Fruit fly (Drosophila melanogaster): ENCODE data around the gene CG17350.

Gene CG17350

DNA sequence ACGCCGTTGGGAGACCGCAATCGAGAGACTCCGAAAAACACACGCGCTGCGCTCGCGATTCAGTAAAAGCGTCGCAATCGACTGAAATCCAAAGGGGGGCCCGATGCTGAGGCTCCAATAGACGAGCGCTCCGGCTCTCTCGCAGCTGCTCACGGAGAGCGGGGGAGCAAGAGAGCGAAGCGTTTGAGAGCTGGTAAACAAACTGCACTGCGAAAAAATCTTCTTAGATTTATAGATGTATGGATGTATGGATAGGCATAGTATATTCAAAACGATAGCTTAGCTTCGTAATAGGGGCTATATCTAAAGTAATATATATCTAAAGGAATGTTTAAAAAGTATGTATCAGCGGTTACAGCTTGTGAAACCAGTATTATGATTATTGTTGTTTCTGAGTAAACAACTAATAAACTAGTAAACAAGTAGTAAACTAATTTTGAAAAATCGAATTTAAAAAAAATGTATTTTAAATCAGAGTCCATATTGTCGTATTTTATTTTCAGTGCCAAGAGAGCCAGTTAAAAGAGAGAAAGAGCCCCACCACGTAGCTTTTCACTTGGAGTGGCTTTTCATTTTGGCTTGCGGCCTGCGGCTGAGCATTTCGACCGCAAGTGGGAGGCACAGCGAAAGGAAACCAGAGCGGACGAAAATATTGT lies 42.9 kb downstream of the CG17350 start, which contains the start of the genes Alp12 and CG13085 (continued):
- peak; percentile 97 for TF ChIP-seq CG3847 (GFP tag; IDR thresholded peaks at IDR 0.05)
- peak; percentile 88 for TF ChIP-seq Bdp1 (GFP tag; optimal IDR thresholded peaks at IDR 0.05)
- peak; percentile 97 for TF ChIP-seq seq (GFP tag; IDR thresholded peaks at IDR 0.05)
- no peak for TF ChIP-seq Scr (GFP tag; IDR thresholded peaks at IDR 0.05; ENCODE audit: partially characterized antibody)
- TF ChIP-seq CG12236 (GFP tag; optimal IDR thresholded peaks at IDR 0.05) = peak; percentile 89
- peak; percentile 95 for TF ChIP-seq CG9215 (GFP tag; IDR thresholded peaks at IDR 0.05)
- TF ChIP-seq Hr39 (optimal IDR thresholded peaks at IDR 0.05) = no peak
- TF ChIP-seq Atf3 (GFP tag; optimal IDR thresholded peaks at IDR 0.05) = peak; percentile 90
- peak; percentile 99 for TF ChIP-seq CG15011 (GFP tag; optimal IDR thresholded peaks at IDR 0.05)
- TF ChIP-seq fu2 (GFP tag; optimal IDR thresholded peaks at IDR 0.05) = peak; percentile 92
- TF ChIP-seq Elba2 (GFP tag; optimal IDR thresholded peaks at IDR 0.05) = peak; percentile 27
- peak; percentile 92 for TF ChIP-seq vfl (GFP tag; optimal IDR thresholded peaks at IDR 0.05)
- peak; percentile 98 for TF ChIP-seq PHDP (tag; optimal IDR thresholded peaks at IDR 0.05)
- peak; percentile 96 for TF ChIP-seq CG13624 (GFP tag; optimal IDR thresholded peaks at IDR 0.05)
- TF ChIP-seq nau (GFP tag; optimal IDR thresholded peaks at IDR 0.05) = peak; percentile 99
- TF ChIP-seq pum (GFP tag; optimal IDR thresholded peaks at IDR 0.05) = peak; percentile 94
- TF ChIP-seq BEAF-32 (GFP tag; optimal IDR thresholded peaks at IDR 0.05) = peak; percentile 30
- peak; percentile 54 to 84 for TF ChIP-seq insv (GFP tag; optimal IDR thresholded peaks at IDR 0.05)
- peak; percentile 92 for TF ChIP-seq ap (GFP tag; IDR thresholded peaks at IDR 0.05)
- TF ChIP-seq Usf (GFP tag; optimal IDR thresholded peaks at IDR 0.05) = peak; percentile 95
- TF ChIP-seq CG10267 (tag; optimal IDR thresholded peaks at IDR 0.05) = peak; percentile 95
- TF ChIP-seq gsb (GFP tag; IDR thresholded peaks at IDR 0.05) = peak; percentile 95
- peak; percentile 98 for TF ChIP-seq grau (tag; optimal IDR thresholded peaks at IDR 0.05)
- peak; percentile 92 for TF ChIP-seq zen (tag; optimal IDR thresholded peaks at IDR 0.05)
- TF ChIP-seq ftz-f1 (GFP tag; optimal IDR thresholded peaks at IDR 0.05) = peak; percentile 67
- TF ChIP-seq twi (tag; optimal IDR thresholded peaks at IDR 0.05) = peak; percentile 95
- peak; percentile 96 for TF ChIP-seq Bteb2 (GFP tag; optimal IDR thresholded peaks at IDR 0.05)
- peak; percentile 97 for TF ChIP-seq caup (GFP tag; optimal IDR thresholded peaks at IDR 0.05; ENCODE audit: severe bottlenecking)
- TF ChIP-seq CG8089 (GFP tag; optimal IDR thresholded peaks at IDR 0.05) = peak; percentile 84
- TF ChIP-seq danr (GFP tag; IDR thresholded peaks at IDR 0.05) = peak; percentile 93
- TF ChIP-seq CTCF (GFP tag; optimal IDR thresholded peaks at IDR 0.05) = peak; percentile 74
- peak; percentile 94 for TF ChIP-seq ems (GFP tag; optimal IDR thresholded peaks at IDR 0.05)
- peak; percentile 67 for TF ChIP-seq Sry-β (GFP tag; optimal IDR thresholded peaks at IDR 0.05)
- TF ChIP-seq ham (GFP tag; IDR thresholded peaks at IDR 0.05) = peak; percentile 80
- TF ChIP-seq prd (optimal IDR thresholded peaks at IDR 0.05) = no peak
- TF ChIP-seq prd (GFP tag; IDR thresholded peaks at IDR 0.05) = peak; percentile 97
- peak; percentile 98 for TF ChIP-seq dysf (GFP tag; IDR thresholded peaks at IDR 0.05)
- TF ChIP-seq CG16863 (GFP tag; optimal IDR thresholded peaks at IDR 0.05) = peak; percentile 95
- peak; percentile 88 for TF ChIP-seq CG5953 (GFP tag; IDR thresholded peaks at IDR 0.05)
- TF ChIP-seq grn (GFP tag; optimal IDR thresholded peaks at IDR 0.05) = peak; percentile 78
- no peak for TF ChIP-seq Doc3 (GFP tag; IDR thresholded peaks at IDR 0.05; ENCODE audit: partially characterized antibody)
- peak; percentile 91 for TF ChIP-seq CG3065 (GFP tag; optimal IDR thresholded peaks at IDR 0.05)
- no peak for TF ChIP-seq ash1 (GFP tag; optimal IDR thresholded peaks at IDR 0.05)
- TF ChIP-seq fd96Cb (tag; optimal IDR thresholded peaks at IDR 0.05) = peak; percentile 97
- TF ChIP-seq Hr78 (GFP tag; optimal IDR thresholded peaks at IDR 0.05) = peak in 1 of 2 experiments; percentile 94
- TF ChIP-seq sr (GFP tag; IDR thresholded peaks at IDR 0.05) = peak; percentile 72; the same call in 1 of the 3 replicates
- TF ChIP-seq peb (GFP tag; IDR thresholded peaks at IDR 0.05) = peak; percentile 87
- TF ChIP-seq unpg (GFP tag; optimal IDR thresholded peaks at IDR 0.05) = peak; percentile 97
- TF ChIP-seq CG7839 (tag; optimal IDR thresholded peaks at IDR 0.05) = peak; percentile 98
- peak; percentile 31 for TF ChIP-seq stwl (tag; optimal IDR thresholded peaks at IDR 0.05)
- peak; percentile 91 to 97 for TF ChIP-seq chif (GFP tag; optimal IDR thresholded peaks at IDR 0.05)
